Fruit fly (Drosophila melanogaster) S2 (cell line): ENCODE measurements around the gene CG9135.

Source experiments
- CG8478 ChIP-seq: fragments of >200 bp; optimal IDR thresholded peaks from 2 replicates; lab custom pipeline; 2018
- CTCF ChIP-seq, 2 experiments: fragments of >200 bp; optimal IDR thresholded peaks; 2 replicates each; lab custom pipeline; 2018

DNA sequence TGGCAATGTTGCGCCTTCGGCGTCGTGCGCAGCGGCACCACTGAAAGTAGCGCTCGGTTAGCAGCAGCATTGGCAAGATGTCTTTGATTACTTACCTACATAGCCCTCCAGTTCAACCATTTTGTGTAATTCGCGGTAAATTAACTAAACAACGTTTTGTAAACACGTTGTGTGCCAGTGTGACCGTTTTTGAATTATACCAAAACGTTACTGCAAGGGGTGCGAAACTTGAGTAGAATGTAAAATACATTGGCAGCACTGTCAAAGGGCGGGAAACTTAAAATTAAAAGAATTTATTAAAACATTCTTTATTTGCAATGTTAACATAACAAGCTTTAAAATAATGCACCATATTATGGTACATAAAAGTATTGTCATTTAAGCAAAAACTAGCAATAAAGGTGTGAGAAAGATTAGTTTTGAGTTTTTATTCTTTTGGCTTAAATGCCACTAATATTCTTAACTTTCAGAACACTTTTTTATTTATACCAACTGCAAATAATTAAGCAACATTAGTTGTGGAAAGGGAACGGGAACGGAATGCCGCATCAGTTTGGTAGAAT is 26.2 kb upstream of the CG9135 start, which contains the start of gene CG9107:
- no peak for TF ChIP-seq CG8478 (lab: Kevin White, UChicago)
- peak in 1 of 2 experiments; percentile 37 for TF ChIP-seq CTCF (optimal IDR thresholded peaks at IDR 0.05; lab: Kevin White, UChicago)
